Worm (Caenorhabditis elegans) whole organism, L4/young adult: Measurements from ENCODE around the gene acs-15.

Source experiments
- W03F9.2 ChIP-seq: fragments of 150-350 bp; optimal IDR thresholded peaks from 2 replicates; lab custom pipeline; 2014; ENCODE audit warnings: missing biosample characterization, missing genetic modification characterization
- him-1 ChIP-seq: sonication (generic microtip); optimal IDR thresholded peaks from 2 replicates; lab custom pipeline; 2016; ENCODE audit warnings: missing genotype, missing genetic modification reagents, missing genetic modification characterization, missing compliant biosample characterization

ce11 chrII:927331-927730, 5.5 kb upstream of the acs-15 start, which contains the start of gene R07C3.13:
- no peak for TF ChIP-seq him-1 (tag; lab: Kevin White, UChicago)
- TF ChIP-seq W03F9.2 (tag; lab: Kevin White, UChicago) = no peak
